Fruit fly (Drosophila melanogaster) whole organism, wandering third instar larva: ENCODE measurements around the gene galla-2.

Experiments used
- Abd-B ChIP-seq: fragments of >200 bp; optimal IDR thresholded peaks from 2 replicates; lab custom pipeline; 2017; ENCODE audit warnings: missing biosample characterization, missing genetic modification characterization
- CG32264 ChIP-seq: fragments of 200-800 bp; sonication (Bioruptor generic); optimal IDR thresholded peaks from 2 replicates; lab custom pipeline; 2016; ENCODE audit warnings: missing biosample characterization, missing genetic modification characterization
- CG9705 ChIP-seq: fragments of 200-800 bp; sonication (Bioruptor generic); optimal IDR thresholded peaks from 2 replicates; lab custom pipeline; 2018; ENCODE audit warnings: missing biosample characterization, mild to moderate bottlenecking, missing genetic modification characterization
- CrebA ChIP-seq: fragments of 200-800 bp; sonication (Bioruptor generic); optimal IDR thresholded peaks from 2 replicates; lab custom pipeline; 2016; ENCODE audit warnings: missing biosample characterization, mild to moderate bottlenecking, missing genetic modification characterization, borderline replicate concordance
- Dfd ChIP-seq: fragments of >200 bp; optimal IDR thresholded peaks from 2 replicates; lab custom pipeline; 2017; ENCODE audit warnings: missing biosample characterization, missing genetic modification characterization
- Dif ChIP-seq: fragments of 200-275, 200-300 bp; sonication (Bioruptor generic); optimal IDR thresholded peaks from 2 replicates; lab custom pipeline; 2018; ENCODE audit warnings: missing biosample characterization, missing genetic modification characterization; ENCODE audit not compliant: partially characterized antibody
- GATAd ChIP-seq: sonication (Bioruptor generic); optimal IDR thresholded peaks from 2 replicates; lab custom pipeline; 2016; ENCODE audit warnings: missing biosample characterization, missing genetic modification characterization
- Hnf4 ChIP-seq: fragments of 200-800 bp; sonication (Bioruptor generic); optimal IDR thresholded peaks from 2 replicates; lab custom pipeline; 2016; ENCODE audit warnings: missing biosample characterization, mild to moderate bottlenecking, missing genetic modification characterization
- Hr78 ChIP-seq: fragments of >200 bp; optimal IDR thresholded peaks from 2 replicates; lab custom pipeline; 2017; ENCODE audit warnings: missing biosample characterization, missing genetic modification characterization
- Hr83 ChIP-seq: fragments of 200-300 bp; sonication (Bioruptor generic); optimal IDR thresholded peaks from 2 replicates; lab custom pipeline; 2016; ENCODE audit warnings: missing biosample characterization, mild to moderate bottlenecking, missing genetic modification characterization, moderate library complexity; ENCODE audit not compliant: poor library complexity, severe bottlenecking
- Jra ChIP-seq: sonication (Bioruptor generic); optimal IDR thresholded peaks from 2 replicates; lab custom pipeline; 2016; ENCODE audit warnings: missing biosample characterization, missing genetic modification characterization
- Mio ChIP-seq: sonication (Bioruptor generic); optimal IDR thresholded peaks from 2 replicates; lab custom pipeline; 2016; ENCODE audit warnings: missing biosample characterization, missing genetic modification characterization
- Myc ChIP-seq: fragments of >200 bp; optimal IDR thresholded peaks from 2 replicates; lab custom pipeline; 2017
- N ChIP-seq: fragments of >200 bp; optimal IDR thresholded peaks from 2 replicates; lab custom pipeline; 2018; ENCODE audit warnings: missing biosample characterization, missing external identifiers, missing genetic modification characterization
- OdsH ChIP-seq: fragments of 200-800 bp; sonication (Bioruptor generic); optimal IDR thresholded peaks from 2 replicates; lab custom pipeline; 2016; ENCODE audit warnings: missing biosample characterization, mild to moderate bottlenecking, missing genetic modification characterization
- Rel ChIP-seq, 2 experiments: fragments of 200-800 bp; sonication (Bioruptor generic) in 1 of 2; optimal IDR thresholded peaks; 2 replicates in 1 of 2; 3 replicates in 1 of 2; lab custom pipeline; 2016 to 2019; ENCODE audit warnings: mild to moderate bottlenecking in 2 of 2, missing biosample characterization in 2 of 2, missing genetic modification characterization in 2 of 2, moderate library complexity in 1 of 2
- Sp1 ChIP-seq: fragments of 200-800 bp; sonication (Bioruptor generic); optimal IDR thresholded peaks from 3 replicates; lab custom pipeline; 2019; ENCODE audit warnings: missing biosample characterization, mild to moderate bottlenecking, missing genetic modification characterization, moderate library complexity
- Vsx2 ChIP-seq: fragments of 200-300, 225-300 bp; sonication (Bioruptor generic); optimal IDR thresholded peaks from 2 replicates; lab custom pipeline; 2018; ENCODE audit warnings: missing biosample characterization, missing genetic modification characterization; ENCODE audit not compliant: partially characterized antibody
- br ChIP-seq: fragments of 200-800 bp; sonication (Bioruptor generic); optimal IDR thresholded peaks from 2 replicates; lab custom pipeline; 2016; ENCODE audit warnings: missing biosample characterization, missing genetic modification characterization
- brk ChIP-seq: fragments of 200-800 bp; sonication (Bioruptor generic); optimal IDR thresholded peaks from 2 replicates; lab custom pipeline; 2016; ENCODE audit warnings: missing biosample characterization, mild to moderate bottlenecking, missing genetic modification characterization
- dl ChIP-seq, 2 experiments: fragments of 175-275, 200-275 bp in 1 of 2; fragments of 200-275 bp in 1 of 2; sonication (Bioruptor generic); optimal IDR thresholded peaks; lab custom pipeline; 2018; ENCODE audit warnings: mild to moderate bottlenecking in 2 of 2, missing biosample characterization in 2 of 2, missing genetic modification characterization in 2 of 2, moderate library complexity in 2 of 2; ENCODE audit not compliant: partially characterized antibody in 2 of 2, insufficient read depth in 1 of 2
- dmrt93B ChIP-seq: fragments of 200-800 bp; sonication (Bioruptor generic); optimal IDR thresholded peaks from 2 replicates; lab custom pipeline; 2018; ENCODE audit warnings: missing biosample characterization, mild to moderate bottlenecking, missing genetic modification characterization
- dsf ChIP-seq: sonication (Bioruptor generic); optimal IDR thresholded peaks from 2 replicates; lab custom pipeline; 2016; ENCODE audit warnings: missing biosample characterization, missing genetic modification characterization, borderline replicate concordance
- ey ChIP-seq: fragments of 200-800 bp; sonication (Bioruptor generic); optimal IDR thresholded peaks from 2 replicates; lab custom pipeline; 2016; ENCODE audit warnings: missing biosample characterization, missing genetic modification characterization
- foxo ChIP-seq, 2 experiments: fragments of 200-800 bp; sonication (Bioruptor generic); optimal IDR thresholded peaks; 2 replicates in 1 of 2; 3 replicates in 1 of 2; lab custom pipeline; 2016 to 2017; ENCODE audit warnings: missing biosample characterization in 2 of 2, missing genetic modification characterization in 2 of 2
- fru ChIP-seq: fragments of 200-800 bp; sonication (Bioruptor generic); optimal IDR thresholded peaks from 3 replicates; lab custom pipeline; 2016; ENCODE audit warnings: missing biosample characterization, mild to moderate bottlenecking, missing genetic modification characterization
- h ChIP-seq: fragments of 200-800 bp; sonication (Bioruptor generic); optimal IDR thresholded peaks from 3 replicates; lab custom pipeline; 2016; ENCODE audit warnings: missing biosample characterization, mild to moderate bottlenecking, missing genetic modification characterization
- jim ChIP-seq: fragments of 175-275, 200-325 bp; sonication (Bioruptor generic); optimal IDR thresholded peaks from 2 replicates; lab custom pipeline; 2016; ENCODE audit warnings: missing biosample characterization, mild to moderate bottlenecking, missing genetic modification characterization
- lola ChIP-seq: fragments of >200 bp; optimal IDR thresholded peaks from 2 replicates; lab custom pipeline; 2017; ENCODE audit warnings: missing biosample characterization, missing genetic modification characterization
- pan ChIP-seq: fragments of >200 bp; optimal IDR thresholded peaks from 2 replicates; lab custom pipeline; 2017
- psq ChIP-seq: fragments of 200-800 bp; sonication (Bioruptor generic); optimal IDR thresholded peaks from 3 replicates; lab custom pipeline; 2017; ENCODE audit warnings: missing biosample characterization, mild to moderate bottlenecking, missing genetic modification characterization, moderate library complexity
- rgr ChIP-seq: fragments of 200-800 bp; sonication (Bioruptor generic); optimal IDR thresholded peaks from 3 replicates; lab custom pipeline; 2016; ENCODE audit warnings: missing biosample characterization, mild to moderate bottlenecking, missing genetic modification characterization
- sage ChIP-seq: fragments of 200-800 bp; sonication (Bioruptor generic); optimal IDR thresholded peaks from 2 replicates; lab custom pipeline; 2016; ENCODE audit warnings: missing biosample characterization, mild to moderate bottlenecking, missing genetic modification characterization
- sv ChIP-seq: fragments of 200-800 bp; sonication (Bioruptor generic); optimal IDR thresholded peaks from 3 replicates; lab custom pipeline; 2016; ENCODE audit warnings: missing biosample characterization, missing genetic modification characterization
- tai ChIP-seq: sonication (Bioruptor generic); optimal IDR thresholded peaks from 2 replicates; lab custom pipeline; 2016; ENCODE audit warnings: missing biosample characterization, missing genetic modification characterization
- usp ChIP-seq: fragments of >200 bp; optimal IDR thresholded peaks from 2 replicates; lab custom pipeline; 2017; ENCODE audit warnings: missing biosample characterization, missing genetic modification characterization
- woc ChIP-seq: sonication (Bioruptor generic); optimal IDR thresholded peaks from 2 replicates; lab custom pipeline; 2016; ENCODE audit warnings: missing biosample characterization, mild to moderate bottlenecking, missing genetic modification characterization

galla-2 gene

DNA sequence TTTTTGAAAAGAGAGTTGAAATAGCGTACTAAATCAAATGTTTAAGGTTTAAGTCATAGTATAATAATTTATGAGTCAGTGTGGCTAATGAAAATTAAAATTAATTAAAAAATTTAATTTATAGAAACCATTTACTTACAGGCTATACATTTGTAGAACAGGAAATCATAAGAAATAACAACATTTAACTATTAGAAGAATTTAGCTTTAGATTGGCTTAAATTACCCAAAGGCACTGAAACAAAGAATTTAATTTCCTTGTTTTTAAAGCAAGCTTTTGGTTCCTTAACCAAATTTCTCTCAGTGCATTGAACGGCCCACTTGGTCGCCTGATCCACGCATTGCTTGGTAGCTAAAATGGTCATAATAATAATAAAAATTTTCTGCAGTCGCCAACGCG, 20.8 kb downstream of the galla-2 start:
- no peak for TF ChIP-seq pan
- no peak for TF ChIP-seq N
- no peak for TF ChIP-seq foxo (GFP tag; optimal IDR thresholded peaks at IDR 0.05; lab: Kevin White, UChicago)
- no peak for TF ChIP-seq Dfd (GFP tag; lab: Kevin White, UChicago)
- TF ChIP-seq dl (GFP tag; optimal IDR thresholded peaks at IDR 0.05; lab: Kevin White, UChicago; ENCODE audit: insufficient read depth in 1 of 2, partially characterized antibody in 2 of 2) = no peak
- TF ChIP-seq Myc (lab: Kevin White, UChicago) = no peak
- TF ChIP-seq fru (GFP tag; lab: Kevin White, UChicago) = no peak
- no peak for TF ChIP-seq Rel (GFP tag; optimal IDR thresholded peaks at IDR 0.05; lab: Kevin White, UChicago)
- no peak for TF ChIP-seq Rel (tag; optimal IDR thresholded peaks at IDR 0.05; lab: Kevin White, UChicago)
- TF ChIP-seq dsf (GFP tag; lab: Kevin White, UChicago) = no peak
- TF ChIP-seq CrebA (GFP tag; lab: Kevin White, UChicago) = no peak
- TF ChIP-seq Dif (GFP tag; lab: Kevin White, UChicago) = no peak
- no peak for TF ChIP-seq dmrt93B (GFP tag; lab: Kevin White, UChicago)
- no peak for TF ChIP-seq brk (GFP tag; lab: Kevin White, UChicago)
- TF ChIP-seq usp (GFP tag; lab: Kevin White, UChicago) = no peak
- TF ChIP-seq br (GFP tag; lab: Kevin White, UChicago) = no peak
- no peak for TF ChIP-seq h (GFP tag; lab: Kevin White, UChicago)
- TF ChIP-seq CG9705 (GFP tag; lab: Kevin White, UChicago) = no peak

DNA sequence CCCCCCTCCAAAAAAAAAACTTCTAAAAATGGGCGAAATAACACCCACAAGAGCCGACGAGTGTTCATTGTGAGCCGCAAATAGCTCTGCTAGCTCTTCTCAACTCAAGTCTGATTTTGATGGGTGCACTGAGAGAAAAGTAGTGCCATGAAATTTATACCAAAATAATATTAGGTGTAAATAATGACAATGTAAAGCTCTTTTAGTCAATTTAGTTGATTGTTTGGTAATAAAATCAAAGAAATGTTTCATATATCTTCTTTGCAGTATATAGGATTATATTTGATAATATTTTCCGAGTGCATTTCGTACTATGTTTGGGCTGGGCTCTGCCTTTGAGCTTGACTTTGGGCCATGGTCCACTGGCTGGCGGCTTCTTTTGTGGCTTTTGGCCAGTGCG, 22.1 kb downstream of the galla-2 start:
- TF ChIP-seq fru (GFP tag; lab: Kevin White, UChicago) (no peak), GATAd (GFP tag; lab: Kevin White, UChicago) (no peak), OdsH (GFP tag; lab: Kevin White, UChicago) (no peak), N (no peak), usp (GFP tag; lab: Kevin White, UChicago) (no peak), ey (no peak), Vsx2 (GFP tag; lab: Kevin White, UChicago) (no peak), dsf (GFP tag; lab: Kevin White, UChicago) (no peak), dmrt93B (GFP tag; lab: Kevin White, UChicago) (no peak), Rel (GFP tag; optimal IDR thresholded peaks at IDR 0.05; lab: Kevin White, UChicago) (no peak), Rel (tag; optimal IDR thresholded peaks at IDR 0.05; lab: Kevin White, UChicago) (no peak), CG32264 (GFP tag; lab: Kevin White, UChicago) (no peak)

- TF ChIP-seq pan (no peak), N (no peak), rgr (GFP tag; lab: Kevin White, UChicago) (no peak), psq (GFP tag; lab: Kevin White, UChicago) (no peak), Dfd (GFP tag; lab: Kevin White, UChicago) (no peak), lola (GFP tag; lab: Kevin White, UChicago) (no peak), brk (GFP tag; lab: Kevin White, UChicago) (no peak), sage (no peak), usp (GFP tag; lab: Kevin White, UChicago) (no peak), Vsx2 (GFP tag; lab: Kevin White, UChicago) (no peak), OdsH (GFP tag; lab: Kevin White, UChicago) (no peak), Mio (GFP tag; lab: Kevin White, UChicago) (no peak), CrebA (GFP tag; lab: Kevin White, UChicago) (no peak), dsf (GFP tag; lab: Kevin White, UChicago) (no peak), Sp1 (GFP tag; lab: Kevin White, UChicago) (no peak), fru (GFP tag; lab: Kevin White, UChicago) (no peak), Hr78 (no peak), jim (GFP tag; lab: Kevin White, UChicago) (no peak), Hr83 (GFP tag; lab: Kevin White, UChicago) (no peak), Myc (lab: Kevin White, UChicago) (no peak)
Observed at dm6 chr3L:10909612-10910011, 26.9 kb downstream of the galla-2 start.

DNA sequence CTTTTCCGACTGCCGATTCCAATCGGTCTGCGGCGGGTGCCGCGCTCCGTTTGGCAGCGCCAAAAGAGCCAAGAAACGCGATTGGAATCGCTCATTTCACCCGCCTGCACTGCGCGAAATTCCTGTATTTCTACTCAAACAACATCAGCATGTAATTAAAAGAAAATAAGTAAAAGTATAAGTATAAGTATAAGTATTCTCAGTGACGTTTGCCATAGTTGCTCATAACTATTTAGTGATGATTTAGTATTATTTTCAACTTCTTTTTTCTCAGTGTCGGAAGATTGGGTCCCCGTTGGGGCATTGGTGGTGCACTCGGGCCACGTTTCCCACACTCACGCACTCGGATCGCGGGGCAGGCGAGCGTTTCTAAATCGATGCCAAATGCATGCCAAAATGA, 30.5 kb downstream of the galla-2 start:
- TF ChIP-seq Dfd (GFP tag; lab: Kevin White, UChicago) = no peak
- TF ChIP-seq OdsH (GFP tag; lab: Kevin White, UChicago) = peak; percentile 24
- no peak for TF ChIP-seq Jra (GFP tag; lab: Kevin White, UChicago)
- peak; percentile 34 for TF ChIP-seq h (GFP tag; lab: Kevin White, UChicago)
- TF ChIP-seq Sp1 (GFP tag; lab: Kevin White, UChicago) = peak; percentile 37
- TF ChIP-seq psq (GFP tag; lab: Kevin White, UChicago) = peak; percentile 10
- no peak for TF ChIP-seq CG32264 (GFP tag; lab: Kevin White, UChicago)
- no peak for TF ChIP-seq Mio (GFP tag; lab: Kevin White, UChicago)
- TF ChIP-seq dsf (GFP tag; lab: Kevin White, UChicago) = no peak
- no peak for TF ChIP-seq CG9705 (GFP tag; lab: Kevin White, UChicago)
- TF ChIP-seq N = no peak
- no peak for TF ChIP-seq brk (GFP tag; lab: Kevin White, UChicago)
- no peak for TF ChIP-seq Myc (lab: Kevin White, UChicago)
- TF ChIP-seq Rel (GFP tag; optimal IDR thresholded peaks at IDR 0.05; lab: Kevin White, UChicago) = no peak
- TF ChIP-seq Rel (tag; optimal IDR thresholded peaks at IDR 0.05; lab: Kevin White, UChicago) = no peak
- TF ChIP-seq woc (GFP tag; lab: Kevin White, UChicago) = peak; percentile 11
- no peak for TF ChIP-seq Dif (GFP tag; lab: Kevin White, UChicago)
- no peak for TF ChIP-seq tai (GFP tag; lab: Kevin White, UChicago)
- no peak for TF ChIP-seq sv (GFP tag; lab: Kevin White, UChicago)
- peak; percentile 13 for TF ChIP-seq ey
- no peak for TF ChIP-seq br (GFP tag; lab: Kevin White, UChicago)
- TF ChIP-seq Hnf4 (GFP tag; lab: Kevin White, UChicago) = no peak
- no peak for TF ChIP-seq Vsx2 (GFP tag; lab: Kevin White, UChicago)
- no peak for TF ChIP-seq Hr83 (GFP tag; lab: Kevin White, UChicago)
- peak in 1 of 2 experiments; percentile 39 for TF ChIP-seq foxo (GFP tag; optimal IDR thresholded peaks at IDR 0.05; lab: Kevin White, UChicago)
- TF ChIP-seq Abd-B (GFP tag; lab: Kevin White, UChicago) = no peak
- TF ChIP-seq lola (GFP tag; lab: Kevin White, UChicago) = no peak
- no peak for TF ChIP-seq sage
- no peak for TF ChIP-seq CrebA (GFP tag; lab: Kevin White, UChicago)
